Worm (Caenorhabditis elegans): ENCODE data around the gene C44B7.5.
"Not testable (repeated sequence)": the region's sequence is repeated elsewhere in the genome, so short reads cannot be mapped to it uniquely, and the experiment has no call there.

C44B7.5 gene

ce11 chrII:6872493-6872892, at the start of gene C44B7.5:
Gene C44B7.5 (minus strand): TSS chrII:6872593.
- no peak for TF ChIP-seq unc-62 (GFP tag; optimal IDR thresholded peaks at IDR 0.05)

- no peak for TF ChIP-seq unc-62 (GFP tag; optimal IDR thresholded peaks at IDR 0.05)
Measured at ce11 chrII:6919363-6919851, 47.0 kb upstream of the C44B7.5 start, which contains the start of gene B0252.1. Gene B0252.1 (plus strand): TSS chrII:6919680.

- TF ChIP-seq unc-62 (GFP tag; optimal IDR thresholded peaks at IDR 0.05): no peak
Measured at ce11 chrII:6918862-6919261, 46.5 kb upstream of the C44B7.5 start, which contains the start of gene B0252.5. Gene B0252.5 (minus strand): TSS chrII:6918878.

- TF ChIP-seq unc-62 (GFP tag; optimal IDR thresholded peaks at IDR 0.05): no peak
Measured at ce11 chrII:6917710-6918109, 45.3 kb upstream of the C44B7.5 start, which contains the start of gene B0252.11. Gene B0252.11 (minus strand): TSS chrII:6917810.

- TF ChIP-seq unc-62 (GFP tag; optimal IDR thresholded peaks at IDR 0.05): no peak
Measured at ce11 chrII:6915875-6916274, 43.5 kb upstream of the C44B7.5 start, which contains the start of gene B0252.8. Gene B0252.8 (plus strand): TSS chrII:6916166.

ce11 chrII:6913309-6913708, 40.9 kb upstream of the C44B7.5 start, which contains the start of gene cyn-10:
Gene cyn-10 (minus strand): TSS chrII:6913365.
- TF ChIP-seq unc-62 (GFP tag; optimal IDR thresholded peaks at IDR 0.05): no peak

- no peak for TF ChIP-seq unc-62 (GFP tag; optimal IDR thresholded peaks at IDR 0.05)
Measured at ce11 chrII:6909568-6910122, 37.3 kb upstream of the C44B7.5 start, which contains the start of gene asm-1. Gene asm-1 (plus strand): TSS chrII:6910072.

ce11 chrII:6908689-6909088, 36.3 kb upstream of the C44B7.5 start:
- TF ChIP-seq unc-62 (GFP tag; optimal IDR thresholded peaks at IDR 0.05): no peak

ce11 chrII:6907657-6908056, 35.3 kb upstream of the C44B7.5 start, which contains the start of gene B0252.3:
Gene B0252.3 (minus strand): TSS chrII:6907757.
- TF ChIP-seq unc-62 (GFP tag; optimal IDR thresholded peaks at IDR 0.05): not testable (repeated sequence)

ce11 chrII:6901795-6902194, 29.4 kb upstream of the C44B7.5 start, which contains the start of gene psmd-9:
Gene psmd-9 (plus strand): TSS chrII:6902095.
- TF ChIP-seq unc-62 (GFP tag; optimal IDR thresholded peaks at IDR 0.05): no peak

ce11 chrII:6900708-6901107, 28.3 kb upstream of the C44B7.5 start:
- no peak for TF ChIP-seq unc-62 (GFP tag; optimal IDR thresholded peaks at IDR 0.05)

ce11 chrII:6898017-6898779, 25.8 kb upstream of the C44B7.5 start, which contains the start of gene hrpl-1:
Gene hrpl-1 (plus strand): TSS chrII:6898729.
- no peak for TF ChIP-seq unc-62 (GFP tag; optimal IDR thresholded peaks at IDR 0.05)

- TF ChIP-seq unc-62 (GFP tag; optimal IDR thresholded peaks at IDR 0.05): no peak
Measured at ce11 chrII:6897507-6897906, 25.1 kb upstream of the C44B7.5 start, which contains the start of gene C44B7.11. Gene C44B7.11 (minus strand): TSS chrII:6897540.

- no peak for TF ChIP-seq unc-62 (GFP tag; optimal IDR thresholded peaks at IDR 0.05)
Measured at ce11 chrII:6893589-6894245, 21.3 kb upstream of the C44B7.5 start, which contains the start of gene adal-1. Gene adal-1 (minus strand): TSS chrII:6893639.

- TF ChIP-seq unc-62 (GFP tag; optimal IDR thresholded peaks at IDR 0.05): no peak
Measured at ce11 chrII:6891838-6892237, 19.4 kb upstream of the C44B7.5 start.

ce11 chrII:6891176-6891575, 18.8 kb upstream of the C44B7.5 start:
- TF ChIP-seq unc-62 (GFP tag; optimal IDR thresholded peaks at IDR 0.05): no peak
